Worm (Caenorhabditis elegans): ENCODE measurements around the gene col-152.

The col-152 gene

ce11 chrV:10602051-10602937, 41.6 kb downstream of the col-152 start, which contains the start of gene H27A22.1:
Gene H27A22.1, plus strand, starts transcription at chrV:10602555.
- TF ChIP-seq jun-1 (tag; optimal IDR thresholded peaks at IDR 0.05): no peak
- peak; percentile 35 for TF ChIP-seq pha-4 (tag; optimal IDR thresholded peaks at IDR 0.05)
- TF ChIP-seq nfya-1 (tag; optimal IDR thresholded peaks at IDR 0.05; ENCODE audit: insufficient read depth): no peak
- peak; percentile 57 for TF ChIP-seq nhr-23 (tag; optimal IDR thresholded peaks at IDR 0.05)
- no peak for TF ChIP-seq ceh-16 (tag; optimal IDR thresholded peaks at IDR 0.05)
- TF ChIP-seq mml-1 (tag; optimal IDR thresholded peaks at IDR 0.05): no peak
- TF ChIP-seq ZK546.5 (tag; optimal IDR thresholded peaks at IDR 0.05): no peak
- no peak for TF ChIP-seq ama-1 (optimal IDR thresholded peaks at IDR 0.05)
- TF ChIP-seq ztf-4 (tag; optimal IDR thresholded peaks at IDR 0.05): no peak
- no peak for TF ChIP-seq elt-2 (tag; optimal IDR thresholded peaks at IDR 0.05)
